Worm (Caenorhabditis elegans): ENCODE measurements around the gene srz-25.

ce11 chrV:17493732-17494131 lies 46.7 kb upstream of the srz-25 start, which contains the start of gene fbxa-102:
- TF ChIP-seq flt-1 (GFP tag; IDR thresholded peaks at IDR 0.05) (no peak), med-1 (GFP tag; optimal IDR thresholded peaks at IDR 0.05; ENCODE audit: insufficient read depth) (no peak)
